Worm (Caenorhabditis elegans) whole organism, L2 larva: ENCODE results near the gene pck-3.

Source experiments
- ZK546.5 ChIP-seq: sonication (generic microtip); optimal IDR thresholded peaks from 2 replicates; lab custom pipeline; 2017; ENCODE audit warnings: missing biosample characterization, missing genetic modification characterization
- aly-2 ChIP-seq: fragments of 150-350 bp; optimal IDR thresholded peaks from 2 replicates; lab custom pipeline; 2014; ENCODE audit warnings: missing biosample characterization, missing genetic modification characterization
- ceh-82 ChIP-seq: fragments of 150-350 bp; optimal IDR thresholded peaks from 2 replicates; lab custom pipeline; 2014; ENCODE audit warnings: missing biosample characterization, missing genetic modification characterization
- elt-3 ChIP-seq: sonication (generic microtip); optimal IDR thresholded peaks from 2 replicates; lab custom pipeline; 2017; ENCODE audit warnings: missing biosample characterization, missing genetic modification characterization
- lin-11 ChIP-seq: fragments of 150-350 bp; sonication (generic microtip); optimal IDR thresholded peaks from 2 replicates; lab custom pipeline; 2014; ENCODE audit warnings: missing biosample characterization, missing genetic modification characterization, inconsistent platforms, mixed read lengths
- lin-13 ChIP-seq: fragments of 150-350 bp; optimal IDR thresholded peaks from 2 replicates; lab custom pipeline; 2014; ENCODE audit warnings: missing biosample characterization, missing genetic modification reagents, missing genetic modification characterization
- lin-39 ChIP-seq: fragments of 150-350 bp; optimal IDR thresholded peaks from 2 replicates; lab custom pipeline; 2014; ENCODE audit warnings: missing biosample characterization, missing genetic modification reagents, missing genetic modification characterization
- nhr-11 ChIP-seq: fragments of 150-350 bp; optimal IDR thresholded peaks from 2 replicates; lab custom pipeline; 2014; ENCODE audit warnings: missing biosample characterization, missing genetic modification characterization
- nhr-237 ChIP-seq: fragments of 150-350 bp; optimal IDR thresholded peaks from 2 replicates; lab custom pipeline; 2014; ENCODE audit warnings: missing biosample characterization, missing genetic modification characterization
- nhr-77 ChIP-seq: fragments of 150-350 bp; optimal IDR thresholded peaks from 2 replicates; lab custom pipeline; 2014; ENCODE audit warnings: missing biosample characterization, missing genetic modification characterization
- skn-1 ChIP-seq: sonication (generic microtip); optimal IDR thresholded peaks from 2 replicates; lab custom pipeline; 2017; ENCODE audit warnings: missing biosample characterization, missing genetic modification characterization
- sma-3 ChIP-seq: sonication (generic microtip); optimal IDR thresholded peaks from 2 replicates; lab custom pipeline; 2016; ENCODE audit warnings: missing genetic modification reagents, missing genetic modification characterization, missing compliant biosample characterization
- unc-39 ChIP-seq: fragments of 150-350 bp; optimal IDR thresholded peaks from 2 replicates; lab custom pipeline; 2014; ENCODE audit warnings: missing biosample characterization, missing genetic modification characterization
- unc-62 ChIP-seq: fragments of 150-350 bp; optimal IDR thresholded peaks from 2 replicates; lab custom pipeline; 2014; ENCODE audit warnings: missing biosample characterization, missing genetic modification reagents, missing genetic modification characterization

DNA sequence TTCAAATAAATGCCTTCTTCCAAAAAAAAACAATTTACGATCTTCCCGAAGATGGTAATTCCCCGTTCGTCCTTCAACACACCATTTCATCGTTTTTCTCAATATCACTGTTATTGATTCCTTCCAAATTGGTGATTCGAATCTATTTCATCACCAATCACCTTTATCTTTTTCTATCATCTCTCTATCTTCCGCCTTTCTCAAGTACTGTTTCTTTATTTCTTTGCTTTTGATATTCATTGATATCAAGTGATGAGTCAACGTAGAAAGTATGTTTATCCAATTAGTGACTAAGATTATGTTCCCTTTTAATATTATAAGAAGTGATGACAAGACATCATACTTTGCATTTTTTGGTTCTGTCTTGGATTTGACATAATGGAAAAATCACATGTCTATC is 27.8 kb downstream of the pck-3 start:
- no peak for TF ChIP-seq unc-62 (GFP tag; lab: Kevin White, UChicago)
- TF ChIP-seq nhr-11 (tag; lab: Kevin White, UChicago), result no peak
- no peak for TF ChIP-seq nhr-237 (tag; lab: Kevin White, UChicago)
- no peak for TF ChIP-seq lin-13 (GFP tag; lab: Kevin White, UChicago)
- no peak for TF ChIP-seq nhr-77 (tag; lab: Kevin White, UChicago)
- no peak for TF ChIP-seq lin-11 (tag; lab: Kevin White, UChicago)
- TF ChIP-seq ceh-82 (tag; lab: Kevin White, UChicago), result no peak
- no peak for TF ChIP-seq aly-2 (tag; lab: Kevin White, UChicago)
- no peak for TF ChIP-seq ZK546.5 (tag; lab: Kevin White, UChicago)
- no peak for TF ChIP-seq lin-39
- TF ChIP-seq unc-39 (tag; lab: Kevin White, UChicago), result no peak
- peak; percentile 36 for TF ChIP-seq sma-3 (GFP tag; lab: Kevin White, UChicago)
- TF ChIP-seq elt-3 (tag; lab: Kevin White, UChicago), result no peak
- TF ChIP-seq skn-1 (tag; lab: Kevin White, UChicago), result no peak
